Fruit fly (Drosophila melanogaster): ENCODE data around the gene chico.

The chico gene

DNA sequence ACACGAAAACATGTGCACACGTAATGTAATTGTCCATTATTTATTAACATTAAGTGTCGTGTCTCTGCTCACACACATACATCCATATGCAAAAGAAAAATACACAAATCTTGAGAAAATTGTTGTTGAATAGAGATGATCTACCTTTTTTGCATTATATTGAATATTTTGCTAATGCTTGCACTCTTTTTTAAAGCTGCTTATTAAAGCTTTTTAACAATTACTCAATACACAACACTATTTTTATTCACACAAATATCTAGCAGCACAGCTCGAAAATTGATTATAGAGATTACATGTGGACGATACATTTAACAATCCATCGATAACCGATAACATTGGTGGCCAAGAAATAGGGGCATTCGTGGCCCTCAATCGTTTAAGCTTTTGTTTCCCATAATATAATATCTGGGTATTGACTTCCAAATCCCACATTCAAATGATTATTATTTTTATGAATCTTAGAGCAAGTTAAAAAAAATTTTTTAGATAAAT is 45.2 kb upstream of the chico start, which contains the start of gene Ufd4 (continued):
- TF ChIP-seq CG2120 (GFP tag; optimal IDR thresholded peaks at IDR 0.05), result peak; percentile 79
- peak; percentile 45 to 80 for TF ChIP-seq Pdp1 (GFP tag; optimal IDR thresholded peaks at IDR 0.05)
- peak; percentile 47; the same call in 1 of the 3 replicates for TF ChIP-seq Aef1 (GFP tag; IDR thresholded peaks at IDR 0.05)
- no peak for TF ChIP-seq ac (GFP tag; optimal IDR thresholded peaks at IDR 0.05)
- TF ChIP-seq CG7928 (GFP tag; optimal IDR thresholded peaks at IDR 0.05), result no peak
- TF ChIP-seq emc (GFP tag; optimal IDR thresholded peaks at IDR 0.05), result peak; percentile 5
- no peak for TF ChIP-seq pb (GFP tag; optimal IDR thresholded peaks at IDR 0.05)
- TF ChIP-seq Dll (GFP tag; IDR thresholded peaks at IDR 0.05; ENCODE audit: partially characterized antibody), result peak; percentile 56; the same call in 2 of the 4 replicates
- peak; percentile 32; the same call in 1 of the 2 replicates for TF ChIP-seq Bgb (GFP tag; IDR thresholded peaks at IDR 0.05; ENCODE audit: partially characterized antibody)
- TF ChIP-seq CG9727 (GFP tag; optimal IDR thresholded peaks at IDR 0.05), result no peak
- TF ChIP-seq Fer3 (tag; optimal IDR thresholded peaks at IDR 0.05), result no peak
- TF ChIP-seq CG12155 (GFP tag; optimal IDR thresholded peaks at IDR 0.05), result peak; percentile 57
- TF ChIP-seq chn (GFP tag; optimal IDR thresholded peaks at IDR 0.05), result peak; percentile 72
- no peak for TF ChIP-seq GATAe (GFP tag; conservative IDR thresholded peaks at IDR 0.05)
- TF ChIP-seq CoRest (tag; optimal IDR thresholded peaks at IDR 0.05), result no peak
- TF ChIP-seq nom (GFP tag; optimal IDR thresholded peaks at IDR 0.05), result no peak
- no peak for TF ChIP-seq Fer2 (tag; optimal IDR thresholded peaks at IDR 0.05)
- no peak for TF ChIP-seq prd (optimal IDR thresholded peaks at IDR 0.05)
- peak; percentile 75; the same call in 2 of the 3 replicates for TF ChIP-seq prd (GFP tag; IDR thresholded peaks at IDR 0.05)
- TF ChIP-seq bcd (GFP tag; optimal IDR thresholded peaks at IDR 0.05), result no peak
- TF ChIP-seq CG12744 (GFP tag; optimal IDR thresholded peaks at IDR 0.05), result peak; percentile 61
- TF ChIP-seq Xbp1 (GFP tag; optimal IDR thresholded peaks at IDR 0.05), result peak; percentile 76
- TF ChIP-seq Dp (GFP tag; optimal IDR thresholded peaks at IDR 0.05), result peak; percentile 16
- TF ChIP-seq CG8281 (tag; optimal IDR thresholded peaks at IDR 0.05), result no peak
- TF ChIP-seq CG1602 (GFP tag; optimal IDR thresholded peaks at IDR 0.05), result peak; percentile 46
- peak; percentile 80; the same call in 1 of the 2 replicates for TF ChIP-seq CG1024 (GFP tag; IDR thresholded peaks at IDR 0.05)
- no peak for TF ChIP-seq lilli (GFP tag; optimal IDR thresholded peaks at IDR 0.05)
- TF ChIP-seq ab (GFP tag; optimal IDR thresholded peaks at IDR 0.05), result no peak
- 0 out of 3 replicates have a peak, but pooled peaks have one; percentile 36 for TF ChIP-seq Doc3 (GFP tag; IDR thresholded peaks at IDR 0.05; ENCODE audit: partially characterized antibody)
- TF ChIP-seq Nf-YB (GFP tag; optimal IDR thresholded peaks at IDR 0.05), result peak; percentile 51
- TF ChIP-seq BtbVII (GFP tag; optimal IDR thresholded peaks at IDR 0.05), result no peak
- no peak for TF ChIP-seq PHDP (tag; optimal IDR thresholded peaks at IDR 0.05)
- TF ChIP-seq crol (GFP tag; IDR thresholded peaks at IDR 0.05), result no peak
- TF ChIP-seq CG15479 (GFP tag; optimal IDR thresholded peaks at IDR 0.05), result no peak
- no peak for TF ChIP-seq aop (GFP tag; IDR thresholded peaks at IDR 0.05)
- TF ChIP-seq Hsf (GFP tag; optimal IDR thresholded peaks at IDR 0.05), result no peak
- TF ChIP-seq Lpt (GFP tag; optimal IDR thresholded peaks at IDR 0.05), result no peak
- TF ChIP-seq CG4617 (GFP tag; optimal IDR thresholded peaks at IDR 0.05; ENCODE audit: borderline replicate concordance), result peak; percentile 68
- no peak for TF ChIP-seq cad (GFP tag; optimal IDR thresholded peaks at IDR 0.05)
- no peak for TF ChIP-seq Meics (GFP tag; optimal IDR thresholded peaks at IDR 0.05)
- peak; percentile 15 for TF ChIP-seq Sry-β (GFP tag; optimal IDR thresholded peaks at IDR 0.05)
- TF ChIP-seq CG3847 (GFP tag; IDR thresholded peaks at IDR 0.05), result no peak
- peak; percentile 40 for TF ChIP-seq fu2 (GFP tag; optimal IDR thresholded peaks at IDR 0.05)
- no peak for TF ChIP-seq kni (GFP tag; optimal IDR thresholded peaks at IDR 0.05)
- peak; percentile 95 for TF ChIP-seq Med (GFP tag)
- TF ChIP-seq hth (optimal IDR thresholded peaks at IDR 0.05), result no peak
- no peak for TF ChIP-seq mirr (GFP tag; optimal IDR thresholded peaks at IDR 0.05)
- TF ChIP-seq pros (GFP tag; optimal IDR thresholded peaks at IDR 0.05), result no peak
- no peak for TF ChIP-seq CG9797 (GFP tag; optimal IDR thresholded peaks at IDR 0.05)
- no peak for TF ChIP-seq zf30C (GFP tag; optimal IDR thresholded peaks at IDR 0.05)
- peak; percentile 32; the same call in 1 of the 2 replicates for TF ChIP-seq H2.0 (GFP tag; IDR thresholded peaks at IDR 0.05)
